Worm (Caenorhabditis elegans) whole organism, L3 larva: Measurements from ENCODE around the gene snr-1.

Experiments
- R02D3.7 ChIP-seq: fragments of 150-350 bp; optimal IDR thresholded peaks from 2 replicates; lab custom pipeline; 2014; ENCODE audit warnings: missing biosample characterization, missing genetic modification characterization
- ceh-28 ChIP-seq: fragments of 150-350 bp; optimal IDR thresholded peaks from 2 replicates; lab custom pipeline; 2014; ENCODE audit warnings: missing biosample characterization, missing genetic modification reagents, missing genetic modification characterization
- ceh-82 ChIP-seq: fragments of 150-350 bp; optimal IDR thresholded peaks from 2 replicates; lab custom pipeline; 2014; ENCODE audit warnings: missing biosample characterization, missing genetic modification characterization
- ceh-9 ChIP-seq: sonication (generic microtip); optimal IDR thresholded peaks from 2 replicates; lab custom pipeline; 2018; ENCODE audit warnings: missing biosample characterization, missing genetic modification characterization
- egl-27 ChIP-seq: sonication (generic microtip); optimal IDR thresholded peaks from 4 replicates; lab custom pipeline; 2017; ENCODE audit warnings: missing biosample characterization, missing genetic modification reagents, missing genetic modification characterization
- elt-1 ChIP-seq: fragments of 150-350 bp; optimal IDR thresholded peaks from 2 replicates; lab custom pipeline; 2014; ENCODE audit warnings: missing biosample characterization, missing genetic modification characterization
- elt-2 ChIP-seq: sonication (generic microtip); optimal IDR thresholded peaks from 2 replicates; lab custom pipeline; 2016; ENCODE audit warnings: missing genetic modification reagents, mild to moderate bottlenecking, missing genetic modification characterization, missing compliant biosample characterization
- elt-3 ChIP-seq, 3 experiments: fragments of 150-350 bp in 1 of 3; sonication (generic microtip) in 2 of 3; optimal IDR thresholded peaks; 2 replicates in 2 of 3; 4 replicates in 1 of 3; lab custom pipeline; 2014 to 2017; ENCODE audit warnings: missing biosample characterization in 3 of 3, missing genetic modification characterization in 3 of 3
- eor-1 ChIP-seq, 2 experiments: fragments of 150-350 bp; optimal IDR thresholded peaks; 2 replicates each; lab custom pipeline; 2014 to 2018; ENCODE audit warnings: missing biosample characterization in 2 of 2, missing genetic modification characterization in 2 of 2
- fkh-2 ChIP-seq: fragments of 150-350 bp; optimal IDR thresholded peaks from 2 replicates; lab custom pipeline; 2014; ENCODE audit warnings: missing biosample characterization, missing genetic modification reagents, missing genetic modification characterization
- fos-1 ChIP-seq: fragments of 150-350 bp; optimal IDR thresholded peaks from 2 replicates; lab custom pipeline; 2014; ENCODE audit warnings: missing biosample characterization, missing genetic modification characterization
- hmg-11 ChIP-seq: sonication (generic microtip); optimal IDR thresholded peaks from 2 replicates; lab custom pipeline; 2016; ENCODE audit warnings: missing genetic modification characterization, missing compliant biosample characterization
- jun-1 ChIP-seq: fragments of 150-350 bp; optimal IDR thresholded peaks from 2 replicates; lab custom pipeline; 2014; ENCODE audit warnings: missing biosample characterization, missing genetic modification reagents, missing genetic modification characterization
- lin-15B ChIP-seq: fragments of 150-350 bp; optimal IDR thresholded peaks from 2 replicates; lab custom pipeline; 2014; ENCODE audit warnings: missing biosample characterization, missing genetic modification characterization
- lsy-12 ChIP-seq: sonication (generic microtip); optimal IDR thresholded peaks from 2 replicates; lab custom pipeline; 2016; ENCODE audit warnings: mild to moderate bottlenecking, missing genetic modification characterization, missing compliant biosample characterization
- mdl-1 ChIP-seq: fragments of 150-350 bp; optimal IDR thresholded peaks from 2 replicates; lab custom pipeline; 2014; ENCODE audit warnings: missing biosample characterization, missing genetic modification characterization
- mml-1 ChIP-seq: fragments of 150-350 bp; sonication (generic microtip); optimal IDR thresholded peaks from 3 replicates; lab custom pipeline; 2014; ENCODE audit warnings: missing biosample characterization, missing genetic modification characterization
- nfya-1 ChIP-seq: sonication (generic microtip); optimal IDR thresholded peaks from 2 replicates; lab custom pipeline; 2017; ENCODE audit warnings: missing genetic modification characterization, mild to moderate bottlenecking, missing compliant biosample characterization, antibody characterized with exemption, moderate library complexity; ENCODE audit not compliant: insufficient read depth
- nhr-11 ChIP-seq: fragments of 150-350 bp; optimal IDR thresholded peaks from 2 replicates; lab custom pipeline; 2014; ENCODE audit warnings: missing biosample characterization, missing genetic modification characterization
- nhr-12 ChIP-seq: fragments of 150-350 bp; optimal IDR thresholded peaks from 2 replicates; lab custom pipeline; 2014; ENCODE audit warnings: missing biosample characterization, missing genetic modification characterization
- nhr-23 ChIP-seq: fragments of 150-350 bp; optimal IDR thresholded peaks from 2 replicates; lab custom pipeline; 2014; ENCODE audit warnings: missing biosample characterization, missing genetic modification reagents, missing genetic modification characterization
- nhr-237 ChIP-seq: fragments of 150-350 bp; optimal IDR thresholded peaks from 2 replicates; lab custom pipeline; 2014; ENCODE audit warnings: missing biosample characterization, missing genetic modification characterization
- nhr-25 ChIP-seq: sonication (generic microtip); optimal IDR thresholded peaks from 2 replicates; lab custom pipeline; 2017; ENCODE audit warnings: missing biosample characterization, missing genetic modification characterization
- nhr-28 ChIP-seq: fragments of 150-350 bp; optimal IDR thresholded peaks from 2 replicates; lab custom pipeline; 2014; ENCODE audit warnings: missing biosample characterization, missing genetic modification characterization
- nhr-43 ChIP-seq: sonication (generic microtip); optimal IDR thresholded peaks from 2 replicates; lab custom pipeline; 2016; ENCODE audit warnings: mild to moderate bottlenecking, missing genetic modification characterization, missing compliant biosample characterization; ENCODE audit not compliant: poor library complexity, severe bottlenecking
- nhr-67 ChIP-seq: fragments of 150-350 bp; optimal IDR thresholded peaks from 2 replicates; lab custom pipeline; 2014; ENCODE audit warnings: missing biosample characterization, missing genetic modification characterization
- nhr-76 ChIP-seq: fragments of 150-350 bp; sonication (generic microtip); optimal IDR thresholded peaks from 5 replicates; lab custom pipeline; 2014; ENCODE audit warnings: missing biosample characterization, missing genetic modification characterization
- nhr-77 ChIP-seq: fragments of 150-350 bp; optimal IDR thresholded peaks from 2 replicates; lab custom pipeline; 2014; ENCODE audit warnings: missing biosample characterization, missing genetic modification characterization
- pha-4 ChIP-seq: fragments of 150-350 bp; optimal IDR thresholded peaks from 2 replicates; lab custom pipeline; 2014; ENCODE audit warnings: missing biosample characterization, missing genetic modification reagents, missing genetic modification characterization
- pqm-1 ChIP-seq: fragments of 150-350 bp; optimal IDR thresholded peaks from 2 replicates; lab custom pipeline; 2017; ENCODE audit warnings: missing biosample characterization, missing genetic modification characterization, inconsistent platforms
- sea-2 ChIP-seq: fragments of 150-350 bp; sonication (generic microtip); optimal IDR thresholded peaks from 4 replicates; lab custom pipeline; 2014; ENCODE audit warnings: missing biosample characterization, missing genetic modification reagents, missing genetic modification characterization
- tbx-2 ChIP-seq: sonication (generic microtip); optimal IDR thresholded peaks from 2 replicates; lab custom pipeline; 2016; ENCODE audit warnings: mild to moderate bottlenecking, missing genetic modification characterization, missing compliant biosample characterization
- unc-39 ChIP-seq: sonication (generic microtip); optimal IDR thresholded peaks from 4 replicates; lab custom pipeline; 2017; ENCODE audit warnings: missing biosample characterization, missing genetic modification characterization
- unc-62 ChIP-seq: fragments of 150-350 bp; sonication (generic microtip); optimal IDR thresholded peaks from 4 replicates; lab custom pipeline; 2014; ENCODE audit warnings: missing biosample characterization, missing genetic modification reagents, missing genetic modification characterization
- ztf-11 ChIP-seq: fragments of 150-350 bp; optimal IDR thresholded peaks from 2 replicates; lab custom pipeline; 2014; ENCODE audit warnings: missing biosample characterization, missing genetic modification characterization
- ztf-4 ChIP-seq: fragments of 150-350 bp; optimal IDR thresholded peaks from 2 replicates; lab custom pipeline; 2014; ENCODE audit warnings: missing biosample characterization, missing genetic modification characterization

Gene snr-1

DNA sequence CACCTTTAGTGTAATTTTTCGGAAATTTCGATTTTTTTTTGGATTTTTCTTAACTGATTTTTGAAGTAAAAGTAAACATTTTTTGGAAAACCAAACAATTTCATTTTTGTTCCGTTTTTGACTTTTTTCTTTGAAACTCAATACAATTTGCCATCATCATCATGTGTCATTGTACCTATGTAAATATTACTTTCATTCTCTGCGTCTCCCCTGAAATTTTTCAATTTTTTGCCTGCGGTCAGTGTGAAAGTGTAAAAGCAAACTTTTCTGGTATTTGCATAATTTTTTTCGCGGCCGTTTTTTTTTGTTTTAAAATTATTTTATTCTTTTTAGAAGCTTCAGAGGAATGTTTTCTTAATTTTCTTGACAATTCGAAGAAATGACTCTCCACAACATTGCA, 5.9 kb downstream of the snr-1 start, which contains the start of gene Y116A8C.29:
Y116A8C.29 (plus strand) TSS at position 328 of the 400 bp plus-strand sequence.
- TF ChIP-seq ztf-4 = no peak
- TF ChIP-seq pha-4 = peak; percentile 91

DNA sequence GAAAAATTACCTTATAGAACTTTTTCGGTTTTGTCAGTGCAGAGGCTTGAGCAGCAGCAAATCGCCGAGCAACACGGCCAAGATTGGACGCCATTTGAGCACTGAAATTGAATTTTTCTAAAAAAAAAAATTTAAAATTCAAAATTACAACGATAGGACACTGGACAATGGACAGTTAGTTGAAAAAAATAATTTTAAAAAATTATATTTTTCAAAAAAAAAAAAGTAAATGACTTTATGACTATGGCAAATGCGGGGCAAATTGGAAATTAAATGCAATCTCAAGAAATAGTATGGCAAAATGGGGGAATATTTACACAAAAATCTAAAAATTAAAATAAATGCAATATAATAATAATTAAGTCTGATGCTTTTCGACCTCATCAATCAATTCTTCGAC, 8.3 kb downstream of the snr-1 start, which contains the start of gene Y116A8C.27:
Y116A8C.27 (minus strand) TSS at position 101 of the 400 bp plus-strand sequence.
- TF ChIP-seq ztf-11 (tag; lab: Kevin White, UChicago) = no peak
- no peak for TF ChIP-seq nhr-76 (tag; lab: Kevin White, UChicago)
- TF ChIP-seq fkh-2 (tag; lab: Kevin White, UChicago) = no peak
- no peak for TF ChIP-seq ceh-28 (tag; lab: Kevin White, UChicago)
- TF ChIP-seq ceh-9 (tag; lab: Kevin White, UChicago) = no peak
- no peak for TF ChIP-seq unc-62
- no peak for TF ChIP-seq nhr-11 (tag; lab: Kevin White, UChicago)
- TF ChIP-seq, all 47 proteins: peak for 0

DNA sequence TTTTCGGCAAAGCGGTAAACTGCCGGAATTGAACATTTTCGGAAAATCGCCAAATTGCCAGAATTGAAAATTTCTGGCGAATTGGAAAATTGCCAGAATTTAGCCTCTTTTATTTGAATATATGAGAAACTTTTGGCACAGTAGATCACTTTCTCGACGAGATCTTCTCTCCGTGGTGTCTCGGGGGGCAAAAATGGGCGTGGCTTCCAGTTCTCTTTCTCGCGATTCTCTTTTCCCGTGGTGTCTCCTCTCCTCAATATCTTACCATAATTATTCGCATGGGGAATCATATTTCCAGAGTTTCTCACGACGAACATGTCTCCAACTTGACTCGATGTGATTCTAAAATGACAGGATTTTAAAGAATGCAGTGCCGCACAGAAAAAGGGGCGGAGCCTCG, 11.3 kb downstream of the snr-1 start:
- TF ChIP-seq nhr-11 (tag; lab: Kevin White, UChicago) = no peak
- no peak for TF ChIP-seq lin-15B
- TF ChIP-seq mdl-1 (tag; lab: Kevin White, UChicago) = no peak
- no peak for TF ChIP-seq jun-1
- TF ChIP-seq mml-1 (tag; lab: Kevin White, UChicago) = no peak
- no peak for TF ChIP-seq nhr-23 (tag; lab: Kevin White, UChicago)
- TF ChIP-seq nhr-76 (tag; lab: Kevin White, UChicago) = no peak
- no peak for TF ChIP-seq lsy-12 (tag; lab: Kevin White, UChicago)
- no peak for TF ChIP-seq nhr-43 (tag; lab: Kevin White, UChicago)
- no peak for TF ChIP-seq fos-1
- no peak for TF ChIP-seq sea-2
- TF ChIP-seq ztf-11 (tag; lab: Kevin White, UChicago) = no peak
- no peak for TF ChIP-seq elt-2 (tag; lab: Kevin White, UChicago)
- no peak for TF ChIP-seq nhr-67 (tag; lab: Kevin White, UChicago)

DNA sequence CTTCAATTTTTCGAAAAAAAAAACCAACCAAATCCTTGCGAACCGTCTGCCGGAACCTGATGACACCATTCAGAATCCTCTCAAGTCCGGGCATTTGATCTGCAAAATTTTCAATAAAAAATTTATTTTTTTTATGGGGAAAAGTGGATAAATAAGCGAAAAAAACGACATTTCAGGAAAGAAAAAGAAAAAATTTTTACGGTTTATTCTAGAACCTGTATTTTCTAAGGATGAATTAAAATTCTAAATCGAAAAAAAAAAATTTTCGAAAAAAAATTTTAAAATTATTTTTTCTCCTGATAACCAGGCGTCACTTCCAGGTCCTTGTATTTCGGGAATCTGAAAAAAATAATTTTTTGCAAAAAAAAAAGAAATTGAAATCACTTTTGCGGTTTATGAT, 12.3 kb downstream of the snr-1 start, which contains the start of gene bca-2:
bca-2 (minus strand) TSS at position 101 of the 400 bp plus-strand sequence.
- TF ChIP-seq elt-2 (tag; lab: Kevin White, UChicago) (no peak), unc-39 (no peak), R02D3.7 (tag; lab: Kevin White, UChicago) (no peak), nhr-77 (tag; lab: Kevin White, UChicago) (no peak), nhr-11 (tag; lab: Kevin White, UChicago) (no peak), jun-1 (no peak), egl-27 (tag; lab: Kevin White, UChicago) (no peak), ceh-82 (tag; lab: Kevin White, UChicago) (no peak), nhr-12 (no peak), fkh-2 (tag; lab: Kevin White, UChicago) (no peak), lin-15B (no peak), unc-62 (no peak), ztf-4 (no peak)
- TF ChIP-seq, all 47 proteins: peak for 0

DNA sequence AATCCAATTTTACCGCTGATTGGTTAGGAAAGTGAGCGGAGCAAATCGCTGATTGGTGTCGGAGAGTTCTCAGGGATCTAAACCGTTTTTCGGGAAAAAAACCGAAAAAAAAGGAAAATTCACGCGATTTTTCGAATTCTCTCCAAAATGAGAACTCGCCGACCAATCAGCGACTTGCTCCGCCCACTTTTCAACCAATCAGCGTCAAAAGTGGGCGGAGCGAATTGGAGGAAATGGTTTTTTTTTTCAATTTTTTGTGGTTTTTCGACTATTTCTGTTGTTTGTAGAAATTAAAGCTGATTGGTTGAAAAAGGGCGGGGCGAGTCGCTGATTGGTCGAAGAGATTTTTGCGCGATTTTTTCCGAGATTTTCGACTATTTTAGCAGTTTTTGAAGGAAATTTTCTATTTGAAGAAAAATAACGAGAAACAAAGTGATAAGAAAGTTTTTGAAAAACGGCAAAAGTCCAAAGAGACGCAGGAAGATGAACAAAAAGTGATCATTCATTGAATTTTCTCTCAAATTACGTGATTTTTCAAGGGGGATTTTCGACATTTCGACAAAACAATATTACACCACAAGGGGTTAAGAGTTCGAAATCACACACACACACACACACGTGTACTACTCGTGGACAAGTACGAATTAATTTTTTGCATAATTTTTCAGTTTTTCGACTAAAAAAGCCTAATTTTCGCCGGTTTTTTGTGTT, 12.9 kb downstream of the snr-1 start:
- TF ChIP-seq elt-3 (tag; optimal IDR thresholded peaks at IDR 0.05; lab: Kevin White, UChicago) (no peak), nfya-1 (tag; lab: Kevin White, UChicago) (peak; percentile 92)

DNA sequence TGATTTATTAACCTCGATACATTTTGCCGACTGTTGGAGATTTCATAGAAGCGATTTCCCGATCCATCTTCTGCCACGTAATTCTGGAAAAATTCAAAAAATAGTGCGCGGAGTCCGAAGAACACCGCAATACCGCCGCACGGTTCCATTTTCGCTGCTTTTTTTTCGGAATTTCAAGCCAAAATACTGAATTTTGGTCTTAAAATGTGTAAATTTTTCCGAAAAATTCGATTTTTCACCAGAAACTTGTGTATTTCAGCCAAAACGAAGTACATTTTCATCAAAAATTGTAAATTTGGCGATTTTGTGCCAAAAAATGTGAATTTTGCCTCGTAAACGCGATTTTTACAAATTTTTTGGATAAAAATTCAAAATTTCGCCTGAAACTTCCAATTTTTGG, 15.3 kb downstream of the snr-1 start:
- TF ChIP-seq elt-3 (tag; optimal IDR thresholded peaks at IDR 0.05; lab: Kevin White, UChicago) (no peak), ceh-28 (tag; lab: Kevin White, UChicago) (no peak), elt-1 (tag; lab: Kevin White, UChicago) (no peak), nhr-12 (no peak), tbx-2 (no peak), R02D3.7 (tag; lab: Kevin White, UChicago) (no peak), nhr-67 (tag; lab: Kevin White, UChicago) (no peak), jun-1 (no peak), fkh-2 (tag; lab: Kevin White, UChicago) (no peak), sea-2 (no peak), nhr-25 (tag; lab: Kevin White, UChicago) (no peak), pqm-1 (tag; lab: Kevin White, UChicago) (no peak), fos-1 (no peak), elt-2 (tag; lab: Kevin White, UChicago) (no peak), eor-1 (tag; optimal IDR thresholded peaks at IDR 0.05; lab: Kevin White, UChicago) (no peak), nhr-28 (tag; lab: Kevin White, UChicago) (no peak), unc-62 (no peak), nhr-237 (tag; lab: Kevin White, UChicago) (no peak), hmg-11 (tag; lab: Kevin White, UChicago) (no peak)
